Fruit fly (Drosophila melanogaster): Measurements from ENCODE around the gene CG32751.

DNA sequence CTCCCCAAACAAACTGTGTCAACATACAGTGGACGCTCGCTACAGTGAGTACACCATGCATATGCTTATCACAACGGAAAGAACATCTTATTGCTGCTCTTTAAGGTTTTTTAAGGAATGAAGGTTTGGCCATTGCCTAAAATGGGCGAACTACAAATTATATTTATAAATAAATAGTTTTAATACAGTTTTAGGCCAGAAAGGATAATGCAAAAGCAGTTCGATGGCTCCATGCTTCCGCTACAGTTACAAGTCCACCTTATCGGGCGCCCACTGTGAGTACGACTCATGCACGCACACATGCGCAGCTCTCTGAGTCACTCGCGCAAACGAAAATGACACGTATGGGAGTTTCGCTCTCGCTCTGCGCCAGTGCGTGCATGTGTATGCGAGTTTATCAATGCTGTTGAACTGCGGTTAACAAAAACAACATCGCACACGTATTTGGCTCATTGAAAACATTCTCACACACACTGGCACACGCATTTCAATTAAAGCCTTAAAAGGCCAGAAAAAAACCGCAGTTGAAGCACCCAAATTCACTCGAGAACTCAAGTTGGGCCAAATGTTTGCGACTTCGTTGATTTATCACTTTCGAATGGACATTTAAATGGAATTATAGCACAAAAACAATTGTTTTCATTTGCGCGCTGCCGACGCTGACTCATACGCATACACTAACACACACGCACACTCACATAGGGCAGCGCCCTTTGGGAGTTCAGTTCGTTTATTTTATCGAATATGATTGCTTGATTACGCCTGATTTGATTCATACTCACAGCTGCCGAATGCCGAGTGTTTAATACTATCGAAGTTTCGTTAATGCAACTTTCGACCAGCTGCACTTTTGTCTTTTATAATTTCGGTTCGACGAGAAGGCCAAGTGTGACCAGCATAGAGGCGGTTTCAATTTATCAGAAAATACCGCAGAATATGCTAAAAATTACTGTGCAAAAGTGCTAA is 26.1 kb upstream of the CG32751 start, which contains the start of gene sqh:
- TF ChIP-seq CG8478 (optimal IDR thresholded peaks at IDR 0.05), result no peak
- TF ChIP-seq CTCF (optimal IDR thresholded peaks at IDR 0.05), result no peak

Measured in S2 (cell line).